Fruit fly (Drosophila melanogaster) whole organism, wandering third instar larva: ENCODE measurements around the gene Shmt.

ENCODE experiments used
- Hr78 ChIP-seq: fragments of >200 bp; optimal IDR thresholded peaks from 2 replicates; lab custom pipeline; 2017; ENCODE audit warnings: missing biosample characterization, missing genetic modification characterization
- dsf ChIP-seq: sonication (Bioruptor generic); optimal IDR thresholded peaks from 2 replicates; lab custom pipeline; 2016; ENCODE audit warnings: missing biosample characterization, missing genetic modification characterization, borderline replicate concordance
- h ChIP-seq: fragments of 200-800 bp; sonication (Bioruptor generic); optimal IDR thresholded peaks from 3 replicates; lab custom pipeline; 2016; ENCODE audit warnings: missing biosample characterization, mild to moderate bottlenecking, missing genetic modification characterization
- pan ChIP-seq: fragments of >200 bp; optimal IDR thresholded peaks from 2 replicates; lab custom pipeline; 2017

DNA sequence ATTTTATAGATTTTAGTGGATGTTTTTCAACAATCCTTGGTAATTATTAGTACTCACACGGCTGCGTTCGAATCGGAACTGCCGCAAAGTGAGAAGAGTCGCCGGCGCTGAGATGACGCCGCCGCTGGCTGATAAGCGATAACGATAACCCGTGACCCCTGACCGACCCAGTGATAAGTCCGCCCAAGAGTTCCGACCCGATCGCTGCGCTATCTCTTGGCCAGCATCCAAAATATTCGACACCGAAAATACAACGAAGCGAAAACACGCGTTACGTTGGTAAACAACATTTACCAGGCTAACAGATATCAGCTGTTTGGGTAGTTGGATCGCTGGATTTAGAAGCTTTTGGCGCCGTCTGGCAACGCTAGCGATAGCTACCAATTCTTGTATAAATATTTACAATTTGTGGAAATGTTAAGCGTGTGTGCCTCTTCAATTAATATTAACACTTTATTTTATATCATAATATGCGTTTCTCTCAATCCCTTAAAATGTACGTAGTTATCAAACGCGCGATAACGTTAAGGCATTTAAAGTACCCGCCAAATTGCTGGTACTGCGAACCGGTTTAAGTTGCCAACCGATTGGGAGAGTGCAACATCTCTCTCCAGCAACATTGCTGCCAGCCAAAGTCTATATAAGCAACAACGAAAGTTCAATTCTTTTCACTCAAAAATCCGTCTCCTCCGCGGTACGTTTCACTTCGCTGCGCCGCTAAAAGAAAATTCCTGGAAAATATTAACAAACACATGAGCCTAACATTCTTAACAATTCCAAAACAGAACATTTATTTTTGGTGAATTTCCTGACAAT is at the start of gene Shmt, which contains the start of gene CG3726:
- no peak for TF ChIP-seq dsf (GFP tag; lab: Kevin White, UChicago)
- TF ChIP-seq h = peak; percentile 30
- no peak for TF ChIP-seq pan (lab: Kevin White, UChicago)
- no peak for TF ChIP-seq Hr78 (GFP tag; lab: Kevin White, UChicago)
